Fruit fly (Drosophila melanogaster): ENCODE data around the gene Gnmt.

DNA sequence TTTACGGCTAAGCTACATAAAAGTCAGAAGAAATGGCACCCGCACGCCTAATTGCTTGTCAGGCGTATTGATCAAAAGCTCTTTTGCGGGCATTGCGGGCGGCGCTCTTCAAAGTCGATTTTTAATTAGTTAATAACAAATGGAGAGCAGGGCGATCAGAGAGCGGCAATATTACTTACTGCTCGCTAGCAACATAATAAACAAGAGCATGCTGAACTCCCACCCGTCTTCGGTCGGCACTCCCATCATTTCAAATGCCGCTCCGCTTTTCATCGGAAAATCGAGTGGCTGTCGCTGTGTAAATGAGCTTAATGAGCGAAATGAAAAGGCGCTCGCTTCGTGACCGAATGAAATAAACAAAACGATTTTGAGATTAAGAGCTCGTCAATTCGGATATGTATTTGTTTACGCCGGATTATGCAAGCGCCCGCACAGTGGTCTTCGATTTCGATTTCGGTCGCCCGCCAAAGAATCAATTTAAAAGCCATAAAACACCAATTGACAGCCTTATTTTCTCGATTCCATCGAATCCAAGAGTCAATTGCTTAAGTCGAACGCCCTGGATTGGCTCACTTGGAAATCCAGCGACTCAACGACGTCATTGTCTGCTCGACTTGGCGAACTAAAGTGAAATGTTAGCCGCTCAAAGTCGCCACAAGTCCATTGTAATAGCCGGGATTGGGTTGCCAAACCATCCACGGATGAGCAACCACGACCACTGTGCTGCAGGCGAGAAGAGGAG, 20.7 kb upstream of the Gnmt start:
- no peak for TF ChIP-seq cic (GFP tag; optimal IDR thresholded peaks at IDR 0.05)
- TF ChIP-seq tj (GFP tag; optimal IDR thresholded peaks at IDR 0.05) = peak; percentile 6
- no peak for TF ChIP-seq Mnt (GFP tag; optimal IDR thresholded peaks at IDR 0.05)
- peak; percentile 40 for TF ChIP-seq toe (GFP tag; optimal IDR thresholded peaks at IDR 0.05)
- no peak for TF ChIP-seq bab1 (GFP tag; optimal IDR thresholded peaks at IDR 0.05)
- TF ChIP-seq kay (GFP tag; ENCODE audit: borderline replicate concordance) = no peak
- peak; percentile 55 for TF ChIP-seq CG5204 (GFP tag; optimal IDR thresholded peaks at IDR 0.05)
- TF ChIP-seq CG33017 (tag; optimal IDR thresholded peaks at IDR 0.05) = peak; percentile 47
- no peak for TF ChIP-seq CG1620 (GFP tag; optimal IDR thresholded peaks at IDR 0.05)
- TF ChIP-seq CG7045 (GFP tag; optimal IDR thresholded peaks at IDR 0.05) = peak; percentile 41

Data from whole organism, adult.